Fruit fly (Drosophila melanogaster) ovary, adult (tissue): ENCODE measurements around the gene CG31948.

Source experiments
- CG17801 ChIP-seq: fragments of 200-800 bp; optimal IDR thresholded peaks from 2 replicates; lab custom pipeline; 2019; ENCODE audit warnings: missing biosample characterization, mild to moderate bottlenecking, missing genetic modification characterization, moderate library complexity; ENCODE audit not compliant: partially characterized antibody

The CG31948 gene

dm6 chr2L:2416620-2417019 lies at the start of gene CG31948:
TSS of gene CG31948 (minus strand) at chr2L:2416720.
- TF ChIP-seq CG17801: no peak

DNA sequence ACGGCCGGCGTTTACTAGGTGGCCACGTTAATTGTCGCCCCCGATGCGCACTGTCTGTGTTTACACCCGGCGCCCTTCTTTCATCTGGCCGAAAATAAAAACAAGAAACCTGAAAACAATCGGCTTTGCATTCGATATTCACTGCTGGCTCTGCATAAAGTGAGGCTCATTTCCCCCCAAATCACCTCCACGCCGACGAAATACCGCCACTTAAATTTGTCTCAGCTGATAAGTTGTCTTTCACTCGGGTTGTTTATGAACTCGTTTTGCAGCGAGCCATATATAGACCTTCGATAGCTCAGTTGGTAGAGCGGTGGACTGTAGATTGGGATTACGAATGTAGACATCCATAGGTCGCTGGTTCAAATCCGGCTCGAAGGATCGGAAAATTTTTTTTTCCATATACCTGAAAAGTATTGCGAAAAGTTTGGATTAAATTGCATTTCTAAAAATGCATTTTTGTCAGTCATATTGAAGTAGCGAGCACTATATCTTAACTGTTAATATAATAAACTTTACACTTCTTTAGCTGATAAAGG lies 45.9 kb upstream of the CG31948 start:
- TF ChIP-seq CG17801: no peak

DNA sequence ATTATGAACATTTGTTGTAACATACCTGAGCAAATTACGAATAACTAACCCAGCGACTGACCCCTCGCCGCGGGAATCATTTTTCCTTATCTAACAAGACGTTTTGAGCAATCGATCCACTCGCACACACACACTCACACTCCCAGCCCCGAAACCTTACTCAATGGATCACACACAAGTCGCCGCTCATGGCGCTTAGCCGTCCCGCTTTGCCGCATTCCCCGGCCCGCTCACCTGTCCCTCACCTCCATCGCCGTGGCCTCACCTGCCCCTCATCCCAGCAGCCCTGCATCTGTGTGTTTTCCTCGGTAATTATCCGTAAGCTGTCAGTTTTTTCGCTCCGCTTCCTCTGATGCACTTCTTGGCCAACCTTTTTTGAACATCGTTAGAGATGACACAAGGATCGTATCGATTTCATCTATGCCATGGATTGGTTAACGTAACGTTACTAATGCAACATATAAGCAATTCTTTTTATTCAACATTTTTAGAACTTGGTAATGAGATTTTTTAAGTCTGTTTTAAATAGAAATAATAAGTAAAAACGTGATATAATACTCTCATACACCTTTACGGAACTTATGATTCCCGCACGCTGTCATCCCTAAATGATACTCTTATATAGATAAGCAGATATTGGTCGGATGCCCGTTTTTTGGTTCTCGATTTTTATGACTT lies 44.9 kb upstream of the CG31948 start:
- no peak for TF ChIP-seq CG17801

- TF ChIP-seq CG17801: no peak
Observed at dm6 chr2L:2459238-2459637, 42.7 kb upstream of the CG31948 start.

- TF ChIP-seq CG17801: no peak
Observed at dm6 chr2L:2456516-2457392, 40.2 kb upstream of the CG31948 start.

- no peak for TF ChIP-seq CG17801
Observed at dm6 chr2L:2454644-2455043, 38.1 kb upstream of the CG31948 start.

DNA sequence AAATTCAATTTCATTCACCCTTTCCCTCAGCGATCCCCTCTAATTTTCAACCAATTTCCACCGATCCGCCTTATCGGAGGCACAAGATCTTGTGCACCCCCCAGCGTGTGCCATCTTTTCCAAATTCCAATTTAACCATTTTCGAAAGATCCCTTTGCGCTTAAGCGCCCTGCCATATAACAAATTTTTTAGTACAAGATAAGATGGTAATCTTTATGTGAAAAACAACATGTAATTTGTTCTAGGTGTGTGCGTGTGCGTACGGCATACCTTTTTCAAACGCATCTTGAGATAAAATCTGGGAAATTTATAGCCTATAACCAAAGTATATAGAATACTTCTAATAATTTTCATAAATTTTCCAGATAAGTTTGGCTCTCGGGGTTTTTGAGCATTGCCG lies 37.3 kb upstream of the CG31948 start:
- TF ChIP-seq CG17801: no peak

- no peak for TF ChIP-seq CG17801
Observed at dm6 chr2L:2450723-2451379, 34.3 kb upstream of the CG31948 start.

dm6 chr2L:2449665-2450064 lies 33.1 kb upstream of the CG31948 start:
- no peak for TF ChIP-seq CG17801

dm6 chr2L:2448514-2448913 lies 32.0 kb upstream of the CG31948 start:
- no peak for TF ChIP-seq CG17801

dm6 chr2L:2438640-2439276 lies 22.2 kb upstream of the CG31948 start:
- no peak for TF ChIP-seq CG17801

DNA sequence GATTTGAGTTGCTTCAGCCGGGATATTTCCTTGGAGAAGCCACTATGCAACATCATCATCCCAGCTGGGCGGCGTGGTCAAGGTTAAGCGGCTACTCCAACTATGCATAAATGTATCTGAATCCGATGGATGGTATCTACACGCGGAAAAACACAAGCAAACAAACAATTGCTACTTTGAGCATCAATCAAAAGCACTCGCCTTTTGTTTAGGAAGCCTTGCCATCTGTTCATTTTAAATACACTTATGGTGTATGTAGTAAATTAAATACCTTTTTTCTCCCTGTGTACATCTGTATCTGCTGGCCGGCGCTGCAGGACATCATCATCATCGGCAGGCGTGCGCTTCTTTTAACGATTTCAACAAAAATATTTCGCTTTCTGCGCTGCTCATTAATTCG lies 19.7 kb upstream of the CG31948 start:
- TF ChIP-seq CG17801: no peak

DNA sequence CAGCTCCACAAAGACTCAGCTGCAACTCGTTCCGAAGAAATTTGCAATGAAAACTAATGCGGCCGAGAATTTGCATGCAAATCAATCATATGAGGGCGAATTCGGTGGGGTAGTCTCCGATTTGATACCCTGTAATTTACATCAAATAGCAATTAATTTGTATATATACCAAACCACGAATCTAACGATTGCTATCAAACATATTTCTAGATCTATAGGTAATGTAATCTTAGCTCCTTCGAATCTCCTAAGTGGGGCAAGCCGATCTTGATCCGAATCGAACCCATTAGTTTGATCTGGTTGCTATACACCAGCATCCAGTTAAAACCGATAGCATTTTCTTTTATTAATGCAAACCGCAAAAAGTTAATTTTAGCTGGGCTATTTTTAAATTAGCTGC lies 17.7 kb upstream of the CG31948 start:
- TF ChIP-seq CG17801: no peak

DNA sequence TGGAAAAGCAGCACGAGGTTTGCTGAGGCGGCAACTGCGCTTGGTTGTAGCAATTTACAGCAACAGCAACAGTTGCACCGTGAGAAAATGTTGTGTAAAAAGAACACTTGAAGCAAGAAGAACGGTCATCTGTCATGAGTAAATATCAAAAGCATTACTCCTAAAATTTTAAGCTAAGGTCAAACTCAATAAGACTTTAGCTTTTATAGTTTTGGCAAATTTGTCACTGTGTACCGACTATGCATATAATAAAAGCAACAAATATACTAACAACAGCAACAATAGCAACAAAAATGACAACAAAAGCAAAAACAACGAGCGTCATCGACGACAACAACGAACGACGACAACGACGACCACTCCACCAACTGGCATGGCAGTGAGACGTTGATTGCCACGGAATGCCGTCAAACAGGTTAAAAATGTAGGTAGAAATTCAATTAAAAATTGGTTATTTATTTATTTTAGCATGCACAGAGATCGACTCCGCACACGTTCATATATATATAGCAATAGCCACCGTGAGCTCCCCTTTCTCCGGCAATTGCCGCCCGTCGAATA lies 17.1 kb upstream of the CG31948 start:
- no peak for TF ChIP-seq CG17801

DNA sequence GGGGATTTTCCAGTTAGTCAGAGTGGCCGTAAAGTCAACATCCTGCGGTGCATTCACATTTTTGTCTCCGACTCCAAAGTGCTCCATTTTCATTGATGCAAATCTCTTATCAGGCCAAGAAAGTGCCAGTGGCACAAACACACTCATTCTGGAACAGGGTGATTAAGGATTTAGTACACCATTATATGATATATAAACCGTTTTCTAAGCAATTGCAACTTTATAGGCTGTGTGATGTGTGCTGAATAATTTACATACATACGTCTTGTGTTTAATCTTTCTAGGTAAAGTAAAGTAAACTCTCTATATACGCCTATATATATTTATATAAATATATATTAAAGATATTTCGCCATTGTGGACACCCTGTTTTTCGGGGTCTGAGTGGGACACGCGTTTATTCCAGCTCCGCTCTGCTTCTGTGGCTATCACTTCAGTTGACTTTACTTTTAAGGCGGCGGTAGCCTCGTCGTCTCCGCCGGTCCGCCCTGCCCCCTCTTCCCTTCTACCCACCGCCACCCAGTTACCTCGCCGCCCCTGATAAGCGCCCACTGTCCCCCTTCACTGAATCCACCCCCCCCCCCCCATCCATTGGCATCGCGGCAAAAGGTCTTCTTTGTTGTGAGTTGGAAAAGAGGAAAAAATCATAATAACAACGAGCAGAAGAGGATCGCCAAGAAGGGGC lies 16.4 kb upstream of the CG31948 start:
- no peak for TF ChIP-seq CG17801

DNA sequence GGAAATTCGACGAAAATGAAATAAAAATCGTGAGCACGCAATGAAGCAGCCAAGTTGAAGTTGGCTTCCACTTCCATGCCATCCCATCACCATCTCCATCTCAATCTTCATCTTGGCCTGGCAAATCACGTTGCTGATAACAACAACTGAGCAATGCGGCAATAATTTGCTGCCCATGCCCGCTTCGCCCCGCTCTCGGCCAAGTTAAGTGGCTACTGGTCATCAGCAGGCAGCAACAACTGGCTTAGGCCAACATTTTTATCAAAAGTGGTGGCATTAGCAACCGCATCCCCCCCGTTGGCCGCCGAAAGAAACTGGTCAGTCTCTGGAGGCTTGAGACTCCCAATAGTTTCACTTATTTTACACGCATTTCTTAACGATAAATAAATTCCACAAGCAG lies 13.7 kb upstream of the CG31948 start:
- TF ChIP-seq CG17801: no peak
